Worm (Caenorhabditis elegans): ENCODE data around the gene lron-7.

DNA sequence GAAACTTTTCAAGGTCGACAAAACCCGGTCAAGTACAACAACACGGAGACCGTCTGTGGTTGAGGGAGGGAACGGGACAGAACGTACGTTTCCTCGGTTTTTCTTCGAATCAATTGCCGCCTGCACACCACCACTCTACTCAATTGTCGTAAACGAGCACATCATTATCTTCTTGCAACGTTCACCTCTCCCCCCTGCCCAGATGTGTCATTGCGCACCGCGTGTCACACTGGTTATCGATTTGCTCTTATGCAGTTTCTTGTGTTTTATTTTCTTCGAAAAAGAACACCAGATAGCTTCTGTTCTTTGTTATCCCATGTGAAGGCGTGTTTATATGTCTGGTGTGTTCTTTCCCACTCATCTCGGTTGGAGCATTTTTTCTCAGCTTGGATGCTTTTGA, 2.4 kb upstream of the lron-7 start:
- no peak for TF ChIP-seq blmp-1 (tag; optimal IDR thresholded peaks at IDR 0.05)
- no peak for TF ChIP-seq sox-4 (tag; optimal IDR thresholded peaks at IDR 0.05)
- TF ChIP-seq Y116A8C.19 (tag; optimal IDR thresholded peaks at IDR 0.05; ENCODE audit: borderline replicate concordance), result no peak
- TF ChIP-seq tbx-2 (tag; optimal IDR thresholded peaks at IDR 0.05), result no peak
- no peak for TF ChIP-seq ztf-11 (tag; optimal IDR thresholded peaks at IDR 0.05)
- no peak for TF ChIP-seq pag-3 (tag; optimal IDR thresholded peaks at IDR 0.05; ENCODE audit: borderline replicate concordance, insufficient read depth)
- no peak for TF ChIP-seq egl-27 (tag; optimal IDR thresholded peaks at IDR 0.05)
- no peak for TF ChIP-seq dsc-1 (tag; optimal IDR thresholded peaks at IDR 0.05)
- no peak for TF ChIP-seq fkh-4 (tag; optimal IDR thresholded peaks at IDR 0.05; ENCODE audit: borderline replicate concordance)
- TF ChIP-seq nhr-76 (tag; optimal IDR thresholded peaks at IDR 0.05), result no peak
- TF ChIP-seq zip-4 (GFP tag; optimal IDR thresholded peaks at IDR 0.05), result no peak
- TF ChIP-seq aly-2 (tag; optimal IDR thresholded peaks at IDR 0.05), result no peak
- TF ChIP-seq nhr-11 (tag; optimal IDR thresholded peaks at IDR 0.05), result no peak
